Fruit fly (Drosophila melanogaster) Kc167 (cell line): ENCODE data around the gene CG8564.

Experiments
- h ChIP-seq: fragments of >200 bp; optimal IDR thresholded peaks from 3 replicates; lab custom pipeline; 2018; ENCODE audit warnings: missing external identifiers
- psq ChIP-seq: fragments of >200 bp; optimal IDR thresholded peaks from 2 replicates; lab custom pipeline; 2017; ENCODE audit warnings: missing external identifiers
- ttk ChIP-seq: sonication (Bioruptor generic); optimal IDR thresholded peaks from 2 replicates; lab custom pipeline; 2017; ENCODE audit warnings: missing external identifiers

DNA sequence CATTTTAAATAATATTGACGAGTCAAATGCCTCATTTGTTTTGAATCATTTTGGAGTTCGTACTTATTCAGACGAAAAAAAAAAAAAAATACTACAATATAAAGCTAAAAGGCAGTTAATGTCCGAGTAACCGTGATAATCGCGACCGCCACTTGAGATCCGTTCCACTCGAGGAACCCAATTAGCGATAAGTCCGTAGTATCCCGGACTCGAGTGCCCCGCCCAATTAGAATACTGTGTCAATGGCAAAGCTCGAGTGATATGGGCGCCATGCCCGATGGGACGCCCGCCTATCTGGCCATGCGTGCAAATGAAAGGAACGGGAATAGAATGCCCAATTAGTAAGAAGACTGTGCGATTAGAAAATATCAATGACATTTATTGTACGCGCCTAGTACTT lies 14.3 kb upstream of the CG8564 start:
- no peak for TF ChIP-seq ttk (lab: Kevin White, UChicago)
- no peak for TF ChIP-seq h (lab: Kevin White, UChicago)
- no peak for TF ChIP-seq psq (lab: Kevin White, UChicago)
